Fruit fly (Drosophila melanogaster) whole organism, embryonic: ENCODE data around the gene lbe.

Experiments used
- CG10147 ChIP-seq: fragments of 200-800 bp; sonication (Bioruptor generic); optimal IDR thresholded peaks from 2 replicates; lab custom pipeline; 2019; ENCODE audit warnings: missing biosample characterization, mild to moderate bottlenecking, missing genetic modification characterization, moderate library complexity
- CG10274 ChIP-seq: fragments of 200-800 bp; sonication (Bioruptor generic); optimal IDR thresholded peaks from 3 replicates; lab custom pipeline; 2017; ENCODE audit warnings: missing biosample characterization, mild to moderate bottlenecking, missing genetic modification characterization
- CG10543 ChIP-seq: fragments of 200-800 bp; sonication (Bioruptor generic); optimal IDR thresholded peaks from 3 replicates; lab custom pipeline; 2017; ENCODE audit warnings: missing biosample characterization, mild to moderate bottlenecking, missing genetic modification characterization, moderate library complexity
- CG11560 ChIP-seq: fragments of 200-800 bp; sonication (Bioruptor generic); IDR thresholded peaks from 3 replicates; pipeline ENCODE4 v1.3.6; 2022; ENCODE audit warnings: missing biosample characterization, missing genetic modification characterization
- CG12769 ChIP-seq: fragments of 200-800 bp; sonication (Bioruptor generic); optimal IDR thresholded peaks from 2 replicates; lab custom pipeline; 2019; ENCODE audit warnings: missing biosample characterization, mild to moderate bottlenecking, missing genetic modification characterization, moderate library complexity
- CG14050 ChIP-seq: fragments of 200-800 bp; sonication (Bioruptor generic); IDR thresholded peaks from 3 replicates; pipeline ENCODE4 v1.3.6; 2022; ENCODE audit warnings: missing biosample characterization, missing genetic modification characterization
- CG1647 ChIP-seq: fragments of 200-800 bp; sonication (Bioruptor generic); optimal IDR thresholded peaks from 3 replicates; lab custom pipeline; 2016; ENCODE audit warnings: missing biosample characterization, missing genetic modification characterization
- CG2678 ChIP-seq: fragments of 200-800 bp; sonication (Bioruptor generic); optimal IDR thresholded peaks from 3 replicates; lab custom pipeline; 2019; ENCODE audit warnings: missing biosample characterization, mild to moderate bottlenecking, missing genetic modification characterization, moderate library complexity
- CG31441 ChIP-seq: fragments of 200-800 bp; sonication (Bioruptor generic); IDR thresholded peaks from 2 replicates; pipeline ENCODE4 v1.3.6; 2022; ENCODE audit warnings: missing biosample characterization, missing genetic modification characterization
- CG33213 ChIP-seq: fragments of 200-800 bp; sonication (Bioruptor generic); optimal IDR thresholded peaks from 3 replicates; lab custom pipeline; 2016; ENCODE audit warnings: missing biosample characterization, missing genetic modification characterization
- CG3838 ChIP-seq: fragments of 200-800 bp; sonication (Bioruptor generic); optimal IDR thresholded peaks from 3 replicates; lab custom pipeline; 2016; ENCODE audit warnings: missing biosample characterization, missing genetic modification characterization
- CG6254 ChIP-seq: fragments of 200-800 bp; sonication (Bioruptor generic); optimal IDR thresholded peaks from 3 replicates; lab custom pipeline; 2017; ENCODE audit warnings: mild to moderate bottlenecking, missing biosample characterization, missing genetic modification reagents, missing genetic modification characterization
- CG9609 ChIP-seq: fragments of 200-800 bp; sonication (Bioruptor generic); optimal IDR thresholded peaks from 3 replicates; lab custom pipeline; 2016; ENCODE audit warnings: missing biosample characterization, missing genetic modification characterization
- CrebB ChIP-seq: fragments of 200-800 bp; sonication (Bioruptor generic); optimal IDR thresholded peaks from 3 replicates; lab custom pipeline; 2018; ENCODE audit warnings: missing biosample characterization, mild to moderate bottlenecking, missing genetic modification characterization
- Dbx ChIP-seq: fragments of 200-800 bp; sonication (Bioruptor generic); IDR thresholded peaks from 3 replicates; pipeline ENCODE4 v1.3.6; 2022; ENCODE audit warnings: missing biosample characterization, missing genetic modification characterization
- Dref ChIP-seq: fragments of 200-800 bp; sonication (Bioruptor generic); IDR thresholded peaks from 2 replicates; pipeline ENCODE4 v1.3.6; 2022; ENCODE audit warnings: missing biosample characterization, missing genetic modification characterization
- E2f1 ChIP-seq: fragments of 200-800 bp; sonication (Bioruptor generic); IDR thresholded peaks from 2 replicates; pipeline ENCODE4 v1.3.6; 2022; ENCODE audit warnings: missing biosample characterization, missing genetic modification characterization
- Hey ChIP-seq: fragments of 200-800 bp; sonication (Bioruptor generic); optimal IDR thresholded peaks from 3 replicates; lab custom pipeline; 2018; ENCODE audit warnings: missing biosample characterization, mild to moderate bottlenecking, missing genetic modification characterization
- HmgD ChIP-seq: fragments of 200-800 bp; sonication (Bioruptor generic); optimal IDR thresholded peaks from 3 replicates; lab custom pipeline; 2016; ENCODE audit warnings: missing biosample characterization, missing genetic modification characterization
- Hmr ChIP-seq: fragments of 200-800 bp; sonication (Bioruptor generic); optimal IDR thresholded peaks from 3 replicates; lab custom pipeline; 2017; ENCODE audit warnings: mild to moderate bottlenecking, missing biosample characterization, missing genetic modification reagents, missing genetic modification characterization
- Hr51 ChIP-seq, 2 experiments: fragments of 200-800 bp; sonication (Bioruptor generic); optimal IDR thresholded peaks; 2 replicates in 1 of 2; 3 replicates in 1 of 2; lab custom pipeline; 2016 to 2018; ENCODE audit warnings: missing biosample characterization in 2 of 2, missing genetic modification characterization in 2 of 2, mild to moderate bottlenecking in 1 of 2, moderate library complexity in 1 of 2
- NC2β ChIP-seq: fragments of 200-800 bp; sonication (Bioruptor generic); optimal IDR thresholded peaks from 2 replicates; lab custom pipeline; 2016; ENCODE audit warnings: missing biosample characterization, missing genetic modification characterization
- Oaz ChIP-seq: fragments of 200-800 bp; sonication (Bioruptor generic); IDR thresholded peaks from 2 replicates; pipeline ENCODE4 v1.3.6; 2022; ENCODE audit warnings: missing biosample characterization, missing genetic modification characterization
- Ravus ChIP-seq: fragments of 200-800 bp; sonication (Bioruptor generic); IDR thresholded peaks from 2 replicates; pipeline ENCODE4 v1.3.6; 2022; ENCODE audit warnings: missing biosample characterization, missing genetic modification characterization
- Sin3A ChIP-seq: fragments of >200 bp; optimal IDR thresholded peaks from 2 replicates; lab custom pipeline; 2018
- Taf1 ChIP-seq: fragments of 200-800 bp; sonication (Bioruptor generic); IDR thresholded peaks from 2 replicates; pipeline ENCODE4 v1.3.6; 2022; ENCODE audit warnings: missing biosample characterization, missing genetic modification characterization
- ab ChIP-seq: fragments of 200-800 bp; sonication (Bioruptor generic); optimal IDR thresholded peaks from 2 replicates; lab custom pipeline; 2016; ENCODE audit warnings: missing biosample characterization, missing genetic modification characterization
- bbx ChIP-seq: fragments of 200-800 bp; sonication (Bioruptor generic); IDR thresholded peaks from 2 replicates; pipeline ENCODE4 v1.3.6; 2022; ENCODE audit warnings: missing biosample characterization, missing genetic modification characterization; ENCODE audit not compliant: partially characterized antibody
- chif ChIP-seq, 2 experiments: fragments of 200-800 bp; sonication (Bioruptor generic); optimal IDR thresholded peaks; 3 replicates each; lab custom pipeline; 2016; ENCODE audit warnings: missing biosample characterization in 2 of 2, missing genetic modification characterization in 2 of 2
- chn ChIP-seq: fragments of 200-800 bp; sonication (Bioruptor generic); optimal IDR thresholded peaks from 2 replicates; lab custom pipeline; 2016; ENCODE audit warnings: missing biosample characterization, missing genetic modification characterization
- disco-r ChIP-seq: fragments of 200-800 bp; sonication (Bioruptor generic); optimal IDR thresholded peaks from 2 replicates; lab custom pipeline; 2016; ENCODE audit warnings: missing biosample characterization, missing genetic modification characterization
- dm ChIP-seq: fragments of 200-800 bp; sonication (Bioruptor generic); optimal IDR thresholded peaks from 3 replicates; lab custom pipeline; 2016; ENCODE audit warnings: missing biosample characterization, missing genetic modification characterization
- dpn ChIP-seq, 2 experiments: fragments of 200-800 bp; sonication (Bioruptor generic); optimal IDR thresholded peaks; 3 replicates each; lab custom pipeline; 2016; ENCODE audit warnings: missing biosample characterization in 2 of 2, missing genetic modification characterization in 2 of 2
- exex ChIP-seq: fragments of 200-800 bp; sonication (Bioruptor generic); optimal IDR thresholded peaks from 4 replicates; lab custom pipeline; 2018; ENCODE audit warnings: missing biosample characterization, mild to moderate bottlenecking, missing genetic modification characterization, moderate library complexity
- eyg ChIP-seq: fragments of 200-800 bp; sonication (Bioruptor generic); optimal IDR thresholded peaks from 3 replicates; lab custom pipeline; 2016; ENCODE audit warnings: missing biosample characterization, missing genetic modification characterization
- ftz-f1 ChIP-seq: fragments of 200-800 bp; sonication (Bioruptor generic); optimal IDR thresholded peaks from 2 replicates; lab custom pipeline; 2016; ENCODE audit warnings: missing biosample characterization, missing genetic modification characterization
- gce ChIP-seq: fragments of 200-800 bp; sonication (Bioruptor generic); IDR thresholded peaks from 3 replicates; pipeline ENCODE4 v1.3.6; 2022; ENCODE audit warnings: missing biosample characterization, missing genetic modification characterization
- grau ChIP-seq: fragments of 200-800 bp; optimal IDR thresholded peaks from 3 replicates; lab custom pipeline; 2019; ENCODE audit warnings: missing biosample characterization, mild to moderate bottlenecking, missing genetic modification characterization, moderate library complexity
- ham ChIP-seq: fragments of 200-800 bp; sonication (Bioruptor generic); IDR thresholded peaks from 2 replicates; pipeline ENCODE4 v1.3.6; 2022; ENCODE audit warnings: missing biosample characterization, missing genetic modification characterization
- hth ChIP-seq: fragments of >200 bp; optimal IDR thresholded peaks from 2 replicates; lab custom pipeline; 2017; ENCODE audit warnings: inconsistent platforms
- jigr1 ChIP-seq: fragments of 200-800 bp; sonication (Bioruptor generic); IDR thresholded peaks from 3 replicates; pipeline ENCODE4 v1.3.6; 2022; ENCODE audit warnings: missing biosample characterization, missing genetic modification characterization
- jumu ChIP-seq: fragments of 200-800 bp; sonication (Bioruptor generic); optimal IDR thresholded peaks from 3 replicates; lab custom pipeline; 2016; ENCODE audit warnings: missing biosample characterization, missing genetic modification characterization
- ken ChIP-seq: fragments of 200-800 bp; sonication (Bioruptor generic); IDR thresholded peaks from 3 replicates; pipeline ENCODE4 v1.3.6; 2022; ENCODE audit warnings: missing biosample characterization, missing genetic modification characterization
- mld ChIP-seq: fragments of 200-800 bp; sonication (Bioruptor generic); IDR thresholded peaks from 3 replicates; pipeline ENCODE4 v1.3.6; 2022; ENCODE audit warnings: missing biosample characterization, missing genetic modification characterization; ENCODE audit not compliant: partially characterized antibody
- nerfin-2 ChIP-seq: fragments of 200-800 bp; sonication (Bioruptor generic); IDR thresholded peaks from 2 replicates; pipeline ENCODE4 v1.3.6; 2022; ENCODE audit warnings: missing biosample characterization, missing genetic modification characterization; ENCODE audit not compliant: partially characterized antibody
- nom ChIP-seq: fragments of 200-800 bp; sonication (Bioruptor generic); optimal IDR thresholded peaks from 2 replicates; lab custom pipeline; 2017; ENCODE audit warnings: missing biosample characterization, missing genetic modification characterization, mild to moderate bottlenecking, moderate library complexity, missing genetic modification reagents
- p53 ChIP-seq: fragments of 200-800 bp; sonication (Bioruptor generic); optimal IDR thresholded peaks from 2 replicates; lab custom pipeline; 2016; ENCODE audit warnings: missing biosample characterization, missing genetic modification characterization
- tin ChIP-seq: fragments of 200-800 bp; sonication (Bioruptor generic); optimal IDR thresholded peaks from 3 replicates; lab custom pipeline; 2016; ENCODE audit warnings: missing biosample characterization, missing genetic modification characterization
- tll ChIP-seq, 2 experiments: fragments of 200-800 bp in 1 of 2; fragments of >200 bp in 1 of 2; sonication (Bioruptor generic) in 1 of 2; optimal IDR thresholded peaks; 2 replicates each; lab custom pipeline; 2017 to 2019; ENCODE audit warnings: missing biosample characterization in 2 of 2, missing genetic modification characterization in 2 of 2, mild to moderate bottlenecking in 1 of 2, moderate library complexity in 1 of 2
- usp ChIP-seq: fragments of >200 bp; optimal IDR thresholded peaks from 2 replicates; lab custom pipeline; 2017; ENCODE audit warnings: missing biosample characterization, missing genetic modification characterization
- vnd ChIP-seq: fragments of 200-800 bp; sonication (Bioruptor generic); IDR thresholded peaks from 3 replicates; pipeline ENCODE4 v1.3.6; 2022; ENCODE audit warnings: missing biosample characterization, missing genetic modification characterization; ENCODE audit not compliant: partially characterized antibody
- zen ChIP-seq: fragments of 200-800 bp; sonication (Bioruptor generic); optimal IDR thresholded peaks from 3 replicates; lab custom pipeline; 2018; ENCODE audit warnings: missing biosample characterization, mild to moderate bottlenecking, missing genetic modification characterization, moderate library complexity

lbe gene

dm6 chr3R:21408372-21408771 is 38.0 kb downstream of the lbe start (continued):
- TF ChIP-seq ham (GFP tag; lab: Robert Waterston, UW) = no peak
- TF ChIP-seq disco-r (GFP tag; lab: Kevin White, UChicago) = no peak
- TF ChIP-seq CG10543 = no peak
- TF ChIP-seq Dbx (GFP tag; lab: Robert Waterston, UW) = peak; percentile 55; the same call in 1 of the 3 replicates
- peak; percentile 44 for TF ChIP-seq CG33213 (GFP tag; lab: Kevin White, UChicago)
- peak; percentile 3 for TF ChIP-seq CG10147
- no peak for TF ChIP-seq CG9609
- no peak for TF ChIP-seq ftz-f1 (GFP tag; lab: Kevin White, UChicago)
- no peak for TF ChIP-seq Hey
- TF ChIP-seq CG1647 (GFP tag; lab: Kevin White, UChicago) = no peak
- peak; percentile 27; the same call in 2 of the 3 replicates for TF ChIP-seq ken (GFP tag; lab: Robert Waterston, UW)
- no peak for TF ChIP-seq ab (GFP tag; lab: Kevin White, UChicago)
- peak; percentile 92 for TF ChIP-seq HmgD (GFP tag; lab: Kevin White, UChicago)
- no peak for TF ChIP-seq CrebB (tag; lab: Kevin White, UChicago)
- TF ChIP-seq nerfin-2 (GFP tag; lab: Robert Waterston, UW) = no peak
- no peak for TF ChIP-seq CG12769 (tag; lab: Kevin White, UChicago)
- TF ChIP-seq tin (GFP tag; lab: Kevin White, UChicago) = peak; percentile 15
- TF ChIP-seq jumu (GFP tag; lab: Kevin White, UChicago) = peak; percentile 20
- TF ChIP-seq zen (tag; lab: Kevin White, UChicago) = no peak
- TF ChIP-seq CG2678 (tag; lab: Kevin White, UChicago) = no peak
- no peak for TF ChIP-seq tll (GFP tag; optimal IDR thresholded peaks at IDR 0.05; lab: Kevin White, UChicago)
- no peak for TF ChIP-seq CG10274 (GFP tag; lab: Kevin White, UChicago)
- no peak for TF ChIP-seq dm
- TF ChIP-seq CG14050 = no peak
- TF ChIP-seq eyg (GFP tag; lab: Kevin White, UChicago) = no peak
- no peak for TF ChIP-seq usp (GFP tag; lab: Kevin White, UChicago)
- TF ChIP-seq Hr51 (GFP tag; optimal IDR thresholded peaks at IDR 0.05; lab: Kevin White, UChicago) = no peak
- TF ChIP-seq chif (GFP tag; optimal IDR thresholded peaks at IDR 0.05; lab: Kevin White, UChicago) = peak in 1 of 2 experiments; percentile 55
- no peak for TF ChIP-seq jigr1 (GFP tag; lab: Robert Waterston, UW)
- peak in 1 of 2 experiments; percentile 33 for TF ChIP-seq dpn (GFP tag; optimal IDR thresholded peaks at IDR 0.05; lab: Kevin White, UChicago)
- TF ChIP-seq chn (GFP tag; lab: Kevin White, UChicago) = no peak
- TF ChIP-seq CG31441 = no peak
- TF ChIP-seq exex (tag; lab: Kevin White, UChicago) = no peak
- TF ChIP-seq Hmr (GFP tag; lab: Kevin White, UChicago) = peak; percentile 24
- TF ChIP-seq Oaz (GFP tag; lab: Robert Waterston, UW) = no peak
- TF ChIP-seq Ravus (GFP tag; lab: Robert Waterston, UW) = no peak
- TF ChIP-seq CG6254 (GFP tag; lab: Kevin White, UChicago) = no peak
- TF ChIP-seq Sin3A (lab: Kevin White, UChicago) = no peak
- TF ChIP-seq grau (tag; lab: Kevin White, UChicago) = peak; percentile 7
- 0 out of 2 replicates have a peak, but pooled peaks have one; percentile 18 for TF ChIP-seq E2f1
- no peak for TF ChIP-seq nom (GFP tag; lab: Kevin White, UChicago)
- TF ChIP-seq Taf1 (GFP tag; lab: Robert Waterston, UW) = no peak
- no peak for TF ChIP-seq p53
- TF ChIP-seq CG3838 (GFP tag; lab: Kevin White, UChicago) = no peak
- TF ChIP-seq hth (lab: Kevin White, UChicago) = no peak
- TF ChIP-seq NC2β (GFP tag; lab: Kevin White, UChicago) = no peak
- peak; percentile 64 for TF ChIP-seq bbx (GFP tag; lab: Robert Waterston, UW)
- peak; percentile 84 for TF ChIP-seq CG11560 (tag; lab: Robert Waterston, UW)
- no peak for TF ChIP-seq vnd
- peak; percentile 39 for TF ChIP-seq Dref (GFP tag; lab: Robert Waterston, UW)
- TF ChIP-seq gce = no peak
- no peak for TF ChIP-seq mld (GFP tag; lab: Robert Waterston, UW)
